Fruit fly (Drosophila melanogaster): ENCODE data around the gene CG32262.
A peak's percentile ranks its signal among the peaks of the same experiment; 100 is the strongest.

The CG32262 gene

dm6 chr3L:3787595-3788151, 22.3 kb downstream of the CG32262 start (continued):
- TF ChIP-seq chm (GFP tag; IDR thresholded peaks at IDR 0.05), result peak; percentile 68
- no peak for TF ChIP-seq CG15269 (tag; optimal IDR thresholded peaks at IDR 0.05)
- no peak for TF ChIP-seq HLH54F (GFP tag; optimal IDR thresholded peaks at IDR 0.05)
- no peak for TF ChIP-seq ken (GFP tag; IDR thresholded peaks at IDR 0.05)
- TF ChIP-seq ap (GFP tag; IDR thresholded peaks at IDR 0.05), result no peak
- TF ChIP-seq HLH4C (GFP tag; IDR thresholded peaks at IDR 0.05; ENCODE audit: partially characterized antibody), result peak; percentile 29; the same call in 1 of the 3 replicates
- peak; percentile 17 for TF ChIP-seq CG13424 (tag; optimal IDR thresholded peaks at IDR 0.05)
- TF ChIP-seq fru (optimal IDR thresholded peaks at IDR 0.05), result no peak
- TF ChIP-seq NfI (GFP tag; optimal IDR thresholded peaks at IDR 0.05), result peak; percentile 27
- no peak for TF ChIP-seq zen2 (GFP tag; IDR thresholded peaks at IDR 0.05; ENCODE audit: partially characterized antibody)
- no peak for TF ChIP-seq Hmx (GFP tag; optimal IDR thresholded peaks at IDR 0.05)
- TF ChIP-seq CG12299 (tag; optimal IDR thresholded peaks at IDR 0.05), result peak; percentile 84
- TF ChIP-seq lmd (GFP tag; IDR thresholded peaks at IDR 0.05), result no peak
- no peak for TF ChIP-seq CG7556 (GFP tag; optimal IDR thresholded peaks at IDR 0.05)
- no peak for TF ChIP-seq Antp (GFP tag; optimal IDR thresholded peaks at IDR 0.05)
- TF ChIP-seq hkb (optimal IDR thresholded peaks at IDR 0.05), result no peak
- TF ChIP-seq hkb (GFP tag; IDR thresholded peaks at IDR 0.05), result peak; percentile 56
- peak; percentile 61 for TF ChIP-seq CG10431 (GFP tag; optimal IDR thresholded peaks at IDR 0.05)
- TF ChIP-seq CG8290 (GFP tag; optimal IDR thresholded peaks at IDR 0.05), result no peak
- peak in 1 of 2 experiments; percentile 79 for TF ChIP-seq CG8290 (tag; optimal IDR thresholded peaks at IDR 0.05)
- TF ChIP-seq CG4404 (GFP tag; IDR thresholded peaks at IDR 0.05), result no peak
- no peak for TF ChIP-seq mam (GFP tag; optimal IDR thresholded peaks at IDR 0.05)
- peak; percentile 12 for TF ChIP-seq cad (GFP tag; optimal IDR thresholded peaks at IDR 0.05)
- no peak for TF ChIP-seq CkIIα-i1 (GFP tag; IDR thresholded peaks at IDR 0.05)
- no peak for TF ChIP-seq dpn (GFP tag; optimal IDR thresholded peaks at IDR 0.05)
- TF ChIP-seq abd-A (tag; optimal IDR thresholded peaks at IDR 0.05), result peak; percentile 48
- peak; percentile 38 for TF ChIP-seq nau (GFP tag; optimal IDR thresholded peaks at IDR 0.05)
- TF ChIP-seq CG10209 (GFP tag; optimal IDR thresholded peaks at IDR 0.05), result peak; percentile 7
- TF ChIP-seq CG9215 (GFP tag; IDR thresholded peaks at IDR 0.05), result no peak
- TF ChIP-seq nerfin-1 (tag; optimal IDR thresholded peaks at IDR 0.05), result peak; percentile 30
- no peak for TF ChIP-seq Ravus (GFP tag; IDR thresholded peaks at IDR 0.05)
- peak; percentile 41 for TF ChIP-seq CG10267 (tag; optimal IDR thresholded peaks at IDR 0.05)
- TF ChIP-seq hth (optimal IDR thresholded peaks at IDR 0.05), result no peak
- no peak for TF ChIP-seq CG9817 (tag; optimal IDR thresholded peaks at IDR 0.05)
- TF ChIP-seq Abd-B (GFP tag; optimal IDR thresholded peaks at IDR 0.05), result peak; percentile 29
- TF ChIP-seq CG16863 (GFP tag; optimal IDR thresholded peaks at IDR 0.05), result no peak
- peak; percentile 42 for TF ChIP-seq CG16813 (GFP tag; IDR thresholded peaks at IDR 0.05; ENCODE audit: partially characterized antibody)
- peak; percentile 6 for TF ChIP-seq fd3F (GFP tag; optimal IDR thresholded peaks at IDR 0.05)
- no peak for TF ChIP-seq CG7987 (GFP tag; optimal IDR thresholded peaks at IDR 0.05)
- no peak for TF ChIP-seq cwo (GFP tag; optimal IDR thresholded peaks at IDR 0.05)
- TF ChIP-seq Dfd (GFP tag; optimal IDR thresholded peaks at IDR 0.05), result no peak
- TF ChIP-seq zen (tag; optimal IDR thresholded peaks at IDR 0.05), result no peak
- no peak for TF ChIP-seq CG6689 (GFP tag; IDR thresholded peaks at IDR 0.05)
- TF ChIP-seq Ets65A (GFP tag), result no peak
- no peak for TF ChIP-seq Asciz (GFP tag; optimal IDR thresholded peaks at IDR 0.05)
- TF ChIP-seq ato (GFP tag; IDR thresholded peaks at IDR 0.05; ENCODE audit: partially characterized antibody), result peak; percentile 36; the same call in 1 of the 2 replicates
- no peak for TF ChIP-seq ro (GFP tag; IDR thresholded peaks at IDR 0.05)
- no peak for TF ChIP-seq CG14050 (GFP tag; IDR thresholded peaks at IDR 0.05)
- no peak for TF ChIP-seq CG8944 (GFP tag; optimal IDR thresholded peaks at IDR 0.05)
- TF ChIP-seq CG3847 (GFP tag; IDR thresholded peaks at IDR 0.05), result peak; percentile 67
- TF ChIP-seq Myb (GFP tag; optimal IDR thresholded peaks at IDR 0.05), result peak; percentile 31
- TF ChIP-seq CG10462 (GFP tag; optimal IDR thresholded peaks at IDR 0.05), result no peak
